Fruit fly (Drosophila melanogaster): ENCODE results near the gene CG42613.

dm6 chr3R:18989819-18990137 lies 60.8 kb downstream of the CG42613 start:
- TF ChIP-seq CTCF (optimal IDR thresholded peaks at IDR 0.05) (no peak), CG8478 (optimal IDR thresholded peaks at IDR 0.05) (no peak)
